Worm (Caenorhabditis elegans) whole organism, midembryonic: ENCODE measurements around the gene byn-1.

Experiments
- cog-1 ChIP-seq: sonication (generic microtip); optimal IDR thresholded peaks from 2 replicates; lab custom pipeline; 2016; ENCODE audit warnings: missing genetic modification characterization, missing compliant biosample characterization
- med-1 ChIP-seq: sonication (generic microtip); optimal IDR thresholded peaks from 2 replicates; lab custom pipeline; 2017; ENCODE audit warnings: missing genetic modification characterization, mild to moderate bottlenecking, missing compliant biosample characterization, antibody characterized with exemption, missing genetic modification reagents; ENCODE audit not compliant: insufficient read depth
- tab-1 ChIP-seq: fragments of 200-800 bp; sonication (Bioruptor generic); IDR thresholded peaks from 2 replicates; pipeline ENCODE4 v1.3.6; 2022; ENCODE audit warnings: missing genetic modification characterization, missing compliant biosample characterization
- ztf-23 ChIP-seq: fragments of 200-800 bp; sonication (Bioruptor generic); IDR thresholded peaks from 2 replicates; pipeline ENCODE4 v1.3.6; 2022; ENCODE audit warnings: missing genetic modification reagents, missing genetic modification characterization, missing compliant biosample characterization
- ztf-29 ChIP-seq: fragments of 200-800 bp; sonication (Bioruptor generic); IDR thresholded peaks from 2 replicates; pipeline ENCODE4 v1.3.6; 2022; ENCODE audit warnings: missing genetic modification reagents, missing genetic modification characterization, missing compliant biosample characterization

DNA sequence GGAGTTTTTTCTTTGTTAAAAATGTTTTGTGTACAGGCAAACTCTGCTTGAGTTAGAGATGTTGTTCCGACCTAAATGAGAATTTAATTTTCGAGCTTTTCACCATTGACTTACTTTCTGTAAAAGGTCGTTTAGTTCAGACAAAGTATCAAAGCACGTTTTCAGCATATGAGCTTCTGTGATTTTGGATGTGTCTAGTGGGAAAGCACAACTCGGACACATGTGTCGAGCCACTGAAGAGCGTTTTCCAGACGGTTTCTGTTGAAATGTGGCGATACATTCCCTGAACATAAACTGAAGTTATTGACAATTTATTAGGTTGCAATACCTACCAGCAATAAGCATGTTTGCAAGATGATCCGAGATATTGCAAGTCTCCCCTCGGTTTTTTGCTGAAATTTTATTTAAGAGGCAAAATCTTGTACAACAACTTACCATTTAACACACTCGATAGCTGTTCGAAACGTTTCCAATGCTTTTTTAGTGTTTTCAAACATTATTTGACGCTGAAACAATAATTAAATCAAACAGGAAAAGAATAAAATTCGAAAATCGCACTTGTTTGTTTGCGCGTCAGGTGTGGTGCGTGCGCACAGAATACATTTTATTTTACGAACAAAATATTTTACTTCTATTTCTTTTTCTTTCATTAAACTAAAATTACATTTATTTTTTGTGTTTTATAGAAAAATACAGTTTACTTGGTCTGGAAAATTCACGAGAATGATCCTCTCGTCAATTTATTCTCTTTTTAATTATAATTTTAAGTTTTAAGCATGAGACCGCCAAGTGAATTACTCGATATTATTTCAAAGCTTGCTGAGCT is 42.6 kb upstream of the byn-1 start, which contains the start of the genes brd-1 and K04C2.2:
- TF ChIP-seq ztf-23 (GFP tag; lab: Robert Waterston, UW) = no peak
- no peak for TF ChIP-seq cog-1 (tag; lab: Kevin White, UChicago)
- TF ChIP-seq tab-1 = no peak
- no peak for TF ChIP-seq med-1 (GFP tag; lab: Kevin White, UChicago)
- no peak for TF ChIP-seq ztf-29 (GFP tag; lab: Robert Waterston, UW)
